Worm (Caenorhabditis elegans) whole organism, young adult: ENCODE measurements around the gene flcn-1.

Experiments used
- ceh-100 ChIP-seq: fragments of 200-800 bp; sonication (Bioruptor generic); IDR thresholded peaks from 2 replicates; pipeline ENCODE4 v1.3.6; 2022; ENCODE audit warnings: missing genetic modification reagents, missing genetic modification characterization, missing compliant biosample characterization
- dox-1 ChIP-seq: fragments of 200-800 bp; sonication (Bioruptor generic); IDR thresholded peaks from 2 replicates; pipeline ENCODE4 v1.3.6; 2022; ENCODE audit warnings: missing genetic modification reagents, missing genetic modification characterization, missing compliant biosample characterization
- efl-1 ChIP-seq: fragments of 150-350 bp; optimal IDR thresholded peaks from 2 replicates; lab custom pipeline; 2014; ENCODE audit warnings: missing biosample characterization, missing genetic modification reagents, missing genetic modification characterization
- madf-8 ChIP-seq: fragments of 200-800 bp; sonication (Bioruptor generic); conservative IDR thresholded peaks from 2 replicates; pipeline ENCODE4 v1.3.6; 2022; ENCODE audit warnings: missing genetic modification reagents, missing genetic modification characterization, missing compliant biosample characterization
- pha-4 ChIP-seq: fragments of 150-350 bp; sonication (generic microtip); optimal IDR thresholded peaks from 2 replicates; lab custom pipeline; 2014; ENCODE audit warnings: missing biosample characterization, missing genetic modification reagents, missing genetic modification characterization
- tbx-9 ChIP-seq: sonication (generic microtip); optimal IDR thresholded peaks from 2 replicates; lab custom pipeline; 2016; ENCODE audit warnings: borderline replicate concordance, missing genetic modification characterization, inconsistent platforms, missing compliant biosample characterization

DNA sequence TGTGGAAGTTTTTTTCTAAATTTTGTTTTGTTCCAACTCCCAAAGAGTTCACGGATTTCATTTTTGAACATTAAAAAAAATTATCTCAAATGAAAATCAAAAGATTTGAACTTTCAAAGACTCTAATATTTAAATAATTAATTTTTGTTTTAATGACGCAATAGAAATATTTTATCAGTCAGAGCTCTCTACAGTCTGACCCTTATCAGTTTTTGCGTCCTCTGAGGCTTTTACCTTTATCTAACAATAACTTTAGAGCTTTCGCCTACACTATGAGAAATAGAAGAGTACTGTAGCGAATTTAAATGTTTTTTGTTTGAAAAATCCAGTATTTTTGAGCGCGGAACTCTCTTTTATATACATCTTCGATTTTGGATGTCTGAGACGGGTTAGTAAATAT is 9.7 kb upstream of the flcn-1 start, which contains the start of gene B0252.5:
- TF ChIP-seq madf-8 (GFP tag; lab: Robert Waterston, UW) (no peak), efl-1 (GFP tag; lab: Kevin White, UChicago) (no peak), pha-4 (tag; lab: Kevin White, UChicago) (no peak), ceh-100 (no peak), tbx-9 (tag; lab: Kevin White, UChicago) (no peak), dox-1 (GFP tag; lab: Robert Waterston, UW) (no peak)
